Fruit fly (Drosophila melanogaster) whole organism, embryonic: ENCODE measurements around the gene Nup107.

ENCODE experiments used
- CG2712 ChIP-seq: fragments of 200-800 bp; optimal IDR thresholded peaks from 3 replicates; lab custom pipeline; 2019; ENCODE audit warnings: missing biosample characterization, mild to moderate bottlenecking, missing genetic modification characterization, moderate library complexity
- CG4424 ChIP-seq: fragments of 200-800 bp; sonication (Bioruptor generic); optimal IDR thresholded peaks from 3 replicates; lab custom pipeline; 2016; ENCODE audit warnings: missing biosample characterization, missing genetic modification characterization
- Ptx1 ChIP-seq: fragments of 200-800 bp; sonication (Bioruptor generic); IDR thresholded peaks from 2 replicates; pipeline ENCODE4 v1.3.6; 2022; ENCODE audit warnings: missing biosample characterization, missing genetic modification characterization
- psq ChIP-seq: fragments of 200-800 bp; sonication (Bioruptor generic); optimal IDR thresholded peaks from 2 replicates; lab custom pipeline; 2017; ENCODE audit warnings: missing biosample characterization, missing genetic modification characterization

- no peak for TF ChIP-seq CG2712 (tag; lab: Kevin White, UChicago)
- no peak for TF ChIP-seq psq (GFP tag; lab: Kevin White, UChicago)
- no peak for TF ChIP-seq Ptx1 (GFP tag; lab: Robert Waterston, UW)
- no peak for TF ChIP-seq CG4424
Measured at dm6 chr2L:10711221-10711620, 24.6 kb downstream of the Nup107 start.
